Worm (Caenorhabditis elegans): Measurements from ENCODE around the gene T24C4.5.

DNA sequence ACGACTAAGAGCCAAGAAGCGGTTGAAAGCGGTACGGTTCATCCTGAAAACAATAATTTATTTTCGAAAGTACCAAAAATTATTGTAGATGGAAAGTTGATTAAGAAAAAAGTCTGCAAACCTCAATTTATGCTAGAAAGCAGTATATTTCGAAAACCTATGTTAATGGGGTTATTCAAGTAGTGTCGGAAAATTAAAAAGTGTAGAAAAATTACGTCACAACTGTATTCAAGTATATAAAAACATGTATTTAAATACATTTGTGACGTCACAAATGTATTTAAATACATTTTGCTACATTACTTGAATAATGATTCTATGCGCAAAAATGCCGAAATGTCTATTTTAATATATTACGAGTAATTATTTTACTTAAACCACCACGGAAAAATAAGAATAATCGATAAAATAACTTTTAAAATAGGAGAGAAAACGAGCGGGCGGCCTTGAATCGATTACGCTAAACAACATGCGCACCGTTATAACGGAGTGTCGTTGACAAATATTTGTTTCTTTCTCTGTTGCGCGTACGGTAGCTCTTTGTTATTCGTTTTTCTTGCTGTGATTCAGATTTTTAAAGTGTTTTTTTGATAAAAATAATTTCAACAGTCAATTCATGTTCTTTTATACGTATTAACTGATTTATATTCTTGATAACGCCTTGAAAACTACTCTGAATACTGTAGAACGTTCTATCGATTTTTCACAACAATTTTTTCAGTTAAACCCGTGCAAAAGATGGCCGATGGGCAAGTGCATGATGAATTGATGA lies 31.2 kb upstream of the T24C4.5 start, which contains the start of the genes F23H11.5 and bra-2:
- TF ChIP-seq ceh-13 (GFP tag; optimal IDR thresholded peaks at IDR 0.05) (no peak), hnd-1 (tag; optimal IDR thresholded peaks at IDR 0.05) (no peak), tra-4 (tag; optimal IDR thresholded peaks at IDR 0.05) (no peak), flt-1 (GFP tag; IDR thresholded peaks at IDR 0.05) (no peak), B0310.2 (tag; optimal IDR thresholded peaks at IDR 0.05) (no peak), ama-1 (optimal IDR thresholded peaks at IDR 0.05) (no peak), ets-7 (tag; optimal IDR thresholded peaks at IDR 0.05) (no peak), hmg-4 (GFP tag; optimal IDR thresholded peaks at IDR 0.05) (no peak), ceh-36 (tag; optimal IDR thresholded peaks at IDR 0.05) (no peak), pes-1 (GFP tag; IDR thresholded peaks at IDR 0.05) (no peak), hmbx-1 (tag; optimal IDR thresholded peaks at IDR 0.05) (no peak), tbx-37 (GFP tag; conservative IDR thresholded peaks at IDR 0.05) (no peak), F13C5.2 (tag; optimal IDR thresholded peaks at IDR 0.05) (no peak), tbx-11 (GFP tag; IDR thresholded peaks at IDR 0.05) (no peak)

Data from whole organism, early embryonic.